Fruit fly (Drosophila melanogaster): ENCODE data around the gene CG11811.

DNA sequence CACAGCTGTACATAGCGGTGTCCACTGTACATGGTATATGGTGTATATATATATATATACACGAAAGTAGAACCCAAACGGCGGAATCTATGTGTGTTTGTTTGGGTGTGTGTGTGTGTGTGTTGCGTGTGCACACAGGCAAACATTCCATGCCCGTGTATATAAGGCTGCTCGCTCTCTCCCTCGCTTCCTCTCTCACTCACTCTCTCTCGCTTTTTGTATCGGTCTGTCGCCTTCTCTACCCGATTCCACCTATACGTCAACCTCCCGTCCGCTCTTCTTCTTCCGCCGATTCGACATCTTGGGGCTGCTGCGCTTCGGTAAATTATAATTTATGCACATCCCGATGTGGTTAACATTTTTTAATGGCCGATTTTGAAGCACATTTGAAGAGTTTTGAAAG lies 16.7 kb upstream of the CG11811 start:
- TF ChIP-seq psq (optimal IDR thresholded peaks at IDR 0.05) = no peak
- no peak for TF ChIP-seq insv (optimal IDR thresholded peaks at IDR 0.05)

All from Kc167 (cell line).